Worm (Caenorhabditis elegans) whole organism, L4/young adult: ENCODE data around the gene F45E6.1.

ENCODE experiments used
- W03F9.2 ChIP-seq: fragments of 150-350 bp; optimal IDR thresholded peaks from 2 replicates; lab custom pipeline; 2014; ENCODE audit warnings: missing biosample characterization, missing genetic modification characterization
- dao-5 ChIP-seq: sonication (generic microtip); optimal IDR thresholded peaks from 2 replicates; lab custom pipeline; 2016; ENCODE audit warnings: missing genotype, missing genetic modification characterization, moderate library complexity, missing compliant biosample characterization
- him-1 ChIP-seq: sonication (generic microtip); optimal IDR thresholded peaks from 2 replicates; lab custom pipeline; 2016; ENCODE audit warnings: missing genotype, missing genetic modification reagents, missing genetic modification characterization, missing compliant biosample characterization

DNA sequence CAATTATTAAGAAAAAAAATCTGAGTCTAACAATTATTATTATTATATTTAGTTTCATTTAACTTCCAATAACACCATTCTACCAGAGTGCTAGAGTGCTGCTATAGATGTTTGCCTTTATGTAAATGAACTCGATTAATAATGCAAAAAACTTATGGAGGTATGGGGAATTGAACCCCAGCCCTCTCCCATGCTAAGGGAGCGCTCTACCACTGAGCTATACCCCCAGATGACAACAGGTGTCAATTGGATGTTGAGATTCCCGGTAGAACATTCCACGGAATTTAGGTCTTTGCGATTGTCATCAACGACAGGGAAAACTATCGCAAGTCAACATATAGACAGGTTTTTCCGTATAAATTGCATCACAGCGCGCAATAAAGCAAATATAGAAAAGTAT lies 19.2 kb downstream of the F45E6.1 start:
- peak; percentile 57 for TF ChIP-seq W03F9.2 (tag; lab: Kevin White, UChicago)
- TF ChIP-seq him-1, result no peak
- TF ChIP-seq dao-5 (tag; lab: Kevin White, UChicago), result peak; percentile 83
